Worm (Caenorhabditis elegans) whole organism, L1 larva: ENCODE measurements around the gene gem-1.

ENCODE experiments used
- C16A3.4 ChIP-seq: fragments of 150-350 bp; optimal IDR thresholded peaks from 2 replicates; lab custom pipeline; 2014; ENCODE audit warnings: missing biosample characterization, missing genetic modification characterization
- Y116A8C.19 ChIP-seq: sonication (generic microtip); optimal IDR thresholded peaks from 2 replicates; lab custom pipeline; 2016; ENCODE audit warnings: missing compliant biosample characterization, missing genetic modification characterization, borderline replicate concordance
- alr-1 ChIP-seq: fragments of 200-800 bp; sonication (Bioruptor generic); optimal IDR thresholded peaks from 2 replicates; lab custom pipeline; 2018; ENCODE audit warnings: borderline replicate concordance, mild to moderate bottlenecking, missing genetic modification characterization, missing compliant biosample characterization
- ama-1 ChIP-seq: fragments of 150-350 bp; optimal IDR thresholded peaks from 2 replicates; lab custom pipeline; 2014
- blmp-1 ChIP-seq: fragments of 150-350 bp; optimal IDR thresholded peaks from 2 replicates; lab custom pipeline; 2014; ENCODE audit warnings: missing biosample characterization, missing genetic modification characterization
- ceh-63 ChIP-seq: fragments of 200-800 bp; sonication (Bioruptor generic); optimal IDR thresholded peaks from 2 replicates; lab custom pipeline; 2018; ENCODE audit warnings: mild to moderate bottlenecking, missing genetic modification characterization, missing compliant biosample characterization
- ceh-82 ChIP-seq, 3 experiments: fragments of 150-350 bp in 1 of 3; sonication (generic microtip) in 2 of 3; optimal IDR thresholded peaks; 2 replicates each; lab custom pipeline; 2014 to 2017; ENCODE audit warnings: missing biosample characterization in 3 of 3, missing genetic modification characterization in 3 of 3
- ceh-88 ChIP-seq: fragments of 200-800 bp; sonication (Bioruptor generic); IDR thresholded peaks from 2 replicates; pipeline ENCODE4 v1.3.6; 2022; ENCODE audit warnings: missing genetic modification characterization, missing compliant biosample characterization
- ceh-90 ChIP-seq: sonication (generic microtip); optimal IDR thresholded peaks from 2 replicates; lab custom pipeline; 2016; ENCODE audit warnings: missing genetic modification characterization, missing compliant biosample characterization
- ces-1 ChIP-seq: fragments of 150-350 bp; optimal IDR thresholded peaks from 2 replicates; lab custom pipeline; 2014; ENCODE audit warnings: missing biosample characterization, missing genetic modification reagents, missing genetic modification characterization
- dsc-1 ChIP-seq: sonication (generic microtip); optimal IDR thresholded peaks from 2 replicates; lab custom pipeline; 2016; ENCODE audit warnings: mild to moderate bottlenecking, missing genetic modification characterization, missing compliant biosample characterization
- efl-1 ChIP-seq, 4 experiments: fragments of 150-350 bp; optimal IDR thresholded peaks in 3 of 4; peaks in 1 of 4; 1 replicate in 1 of 4; 2 replicates in 3 of 4; lab custom pipeline; 2014; ENCODE audit warnings: missing biosample characterization in 2 of 4, missing genetic modification characterization in 2 of 4, missing genetic modification reagents in 2 of 4
- efl-3 ChIP-seq: fragments of 200-800 bp; sonication (Bioruptor generic); optimal IDR thresholded peaks from 2 replicates; lab custom pipeline; 2018; ENCODE audit warnings: mild to moderate bottlenecking, missing genetic modification characterization, missing compliant biosample characterization
- egl-27 ChIP-seq, 2 experiments: fragments of 150-350 bp in 1 of 2; sonication (generic microtip); optimal IDR thresholded peaks; 3 replicates each; lab custom pipeline; 2017 to 2018; ENCODE audit warnings: missing biosample characterization in 2 of 2, missing genetic modification characterization in 2 of 2, missing genetic modification reagents in 2 of 2
- elt-2 ChIP-seq: sonication (generic microtip); optimal IDR thresholded peaks from 2 replicates; lab custom pipeline; 2016; ENCODE audit warnings: missing genetic modification characterization, mild to moderate bottlenecking, inconsistent platforms, missing compliant biosample characterization, missing genetic modification reagents
- elt-3 ChIP-seq, 6 experiments: fragments of 150-350 bp in 1 of 6; sonication (generic microtip); optimal IDR thresholded peaks; 2 replicates each; lab custom pipeline; 2017 to 2018; ENCODE audit warnings: missing biosample characterization in 6 of 6, missing genetic modification characterization in 6 of 6, inconsistent platforms in 1 of 6
- fkh-10 ChIP-seq: sonication (generic microtip); optimal IDR thresholded peaks from 2 replicates; lab custom pipeline; 2017; ENCODE audit warnings: missing biosample characterization, missing genetic modification reagents, missing genetic modification characterization
- fkh-4 ChIP-seq: sonication (generic microtip); optimal IDR thresholded peaks from 2 replicates; lab custom pipeline; 2016; ENCODE audit warnings: missing compliant biosample characterization, missing genetic modification characterization, borderline replicate concordance
- fkh-8 ChIP-seq: sonication (generic microtip); optimal IDR thresholded peaks from 2 replicates; lab custom pipeline; 2016; ENCODE audit warnings: mild to moderate bottlenecking, missing genetic modification characterization, missing compliant biosample characterization
- grh-1 ChIP-seq: fragments of 200-800 bp; sonication (Bioruptor generic); IDR thresholded peaks from 2 replicates; pipeline ENCODE4 v1.3.6; 2022; ENCODE audit warnings: missing genetic modification reagents, missing genetic modification characterization, missing compliant biosample characterization
- jun-1 ChIP-seq: fragments of 150-350 bp; optimal IDR thresholded peaks from 2 replicates; lab custom pipeline; 2014; ENCODE audit warnings: missing biosample characterization, missing genetic modification reagents, missing genetic modification characterization
- lin-13 ChIP-seq: fragments of 150-350 bp; optimal IDR thresholded peaks from 2 replicates; lab custom pipeline; 2014; ENCODE audit warnings: missing biosample characterization, missing genetic modification reagents, missing genetic modification characterization
- lin-14 ChIP-seq: fragments of 200-800 bp; sonication (Bioruptor generic); optimal IDR thresholded peaks from 2 replicates; lab custom pipeline; 2018; ENCODE audit warnings: mild to moderate bottlenecking, missing genetic modification characterization, moderate library complexity, missing compliant biosample characterization
- lin-35 ChIP-seq, 2 experiments: fragments of 150-350 bp; optimal IDR thresholded peaks; 2 replicates each; lab custom pipeline; 2014; ENCODE audit warnings: missing biosample characterization in 2 of 2, missing genetic modification characterization in 2 of 2, missing genetic modification reagents in 2 of 2
- lin-39 ChIP-seq: fragments of 150-350 bp; optimal IDR thresholded peaks from 2 replicates; lab custom pipeline; 2014; ENCODE audit warnings: missing biosample characterization, missing genetic modification reagents, missing genetic modification characterization
- mab-9 ChIP-seq: fragments of 200-800 bp; sonication (Bioruptor generic); IDR thresholded peaks from 2 replicates; pipeline ENCODE4 v1.3.6; 2022; ENCODE audit warnings: missing genetic modification reagents, missing genetic modification characterization, missing compliant biosample characterization
- mdl-1 ChIP-seq, 2 experiments: fragments of 150-350 bp; optimal IDR thresholded peaks; 2 replicates each; lab custom pipeline; 2014 to 2017; ENCODE audit warnings: missing biosample characterization in 2 of 2, missing genetic modification characterization in 2 of 2, inconsistent platforms in 1 of 2
- mep-1 ChIP-seq: fragments of 150-350 bp; optimal IDR thresholded peaks from 2 replicates; lab custom pipeline; 2014; ENCODE audit warnings: missing biosample characterization, missing genetic modification characterization
- nhr-12 ChIP-seq: sonication (generic microtip); optimal IDR thresholded peaks from 2 replicates; lab custom pipeline; 2017; ENCODE audit warnings: missing biosample characterization, missing genetic modification characterization
- nhr-19 ChIP-seq: fragments of 200-800 bp; sonication (Bioruptor generic); conservative IDR thresholded peaks from 2 replicates; pipeline ENCODE4 v1.3.6; 2022; ENCODE audit warnings: missing genetic modification characterization, missing compliant biosample characterization
- nhr-20 ChIP-seq: sonication (generic microtip); optimal IDR thresholded peaks from 2 replicates; lab custom pipeline; 2016; ENCODE audit warnings: mild to moderate bottlenecking, missing genetic modification characterization, missing compliant biosample characterization
- nhr-237 ChIP-seq: fragments of 150-350 bp; optimal IDR thresholded peaks from 2 replicates; lab custom pipeline; 2014; ENCODE audit warnings: missing biosample characterization, missing genetic modification characterization
- nhr-47 ChIP-seq: sonication (generic microtip); optimal IDR thresholded peaks from 2 replicates; lab custom pipeline; 2016; ENCODE audit warnings: mild to moderate bottlenecking, missing genetic modification characterization, moderate library complexity, missing compliant biosample characterization
- nhr-71 ChIP-seq: sonication (generic microtip); optimal IDR thresholded peaks from 2 replicates; lab custom pipeline; 2016; ENCODE audit warnings: mild to moderate bottlenecking, missing genetic modification characterization, moderate library complexity, missing compliant biosample characterization
- nhr-85 ChIP-seq: sonication (generic microtip); peaks from one replicate; lab custom pipeline; 2016; ENCODE audit warnings: missing genetic modification characterization, inconsistent platforms, missing compliant biosample characterization
- nhr-90 ChIP-seq: sonication (generic microtip); optimal IDR thresholded peaks from 2 replicates; lab custom pipeline; 2016; ENCODE audit warnings: mild to moderate bottlenecking, missing genetic modification characterization, missing compliant biosample characterization; ENCODE audit not compliant: poor library complexity
- pag-3 ChIP-seq: sonication (generic microtip); optimal IDR thresholded peaks from 2 replicates; lab custom pipeline; 2017; ENCODE audit warnings: missing genetic modification characterization, mild to moderate bottlenecking, missing compliant biosample characterization, antibody characterized with exemption, borderline replicate concordance; ENCODE audit not compliant: insufficient read depth
- pqm-1 ChIP-seq: sonication (generic microtip); optimal IDR thresholded peaks from 3 replicates; lab custom pipeline; 2017; ENCODE audit warnings: missing biosample characterization, missing genetic modification characterization
- rnt-1 ChIP-seq: sonication (generic microtip); optimal IDR thresholded peaks from 2 replicates; lab custom pipeline; 2016; ENCODE audit warnings: mild to moderate bottlenecking, missing genetic modification characterization, moderate library complexity, missing compliant biosample characterization
- skn-1 ChIP-seq: fragments of 150-350 bp; optimal IDR thresholded peaks from 2 replicates; lab custom pipeline; 2014; ENCODE audit warnings: missing biosample characterization, missing genetic modification characterization
- snu-23 ChIP-seq: sonication (generic microtip); optimal IDR thresholded peaks from 2 replicates; lab custom pipeline; 2016; ENCODE audit warnings: missing genetic modification characterization, missing compliant biosample characterization
- tbx-2 ChIP-seq: sonication (generic microtip); optimal IDR thresholded peaks from 2 replicates; lab custom pipeline; 2016; ENCODE audit warnings: missing genetic modification characterization, missing compliant biosample characterization
- unc-130 ChIP-seq: fragments of 150-350 bp; optimal IDR thresholded peaks from 2 replicates; lab custom pipeline; 2017; ENCODE audit warnings: missing biosample characterization, missing genetic modification characterization, inconsistent platforms
- unc-86 ChIP-seq: sonication (generic microtip); optimal IDR thresholded peaks from 2 replicates; lab custom pipeline; 2016; ENCODE audit warnings: missing genetic modification characterization, missing compliant biosample characterization
- vab-15 ChIP-seq: sonication (generic microtip); optimal IDR thresholded peaks from 2 replicates; lab custom pipeline; 2017; ENCODE audit warnings: missing genotype, mild to moderate bottlenecking, missing genetic modification characterization, missing compliant biosample characterization
- ztf-4 ChIP-seq: fragments of 150-350 bp; optimal IDR thresholded peaks from 2 replicates; lab custom pipeline; 2014; ENCODE audit warnings: missing biosample characterization, missing genetic modification characterization

Gene gem-1

DNA sequence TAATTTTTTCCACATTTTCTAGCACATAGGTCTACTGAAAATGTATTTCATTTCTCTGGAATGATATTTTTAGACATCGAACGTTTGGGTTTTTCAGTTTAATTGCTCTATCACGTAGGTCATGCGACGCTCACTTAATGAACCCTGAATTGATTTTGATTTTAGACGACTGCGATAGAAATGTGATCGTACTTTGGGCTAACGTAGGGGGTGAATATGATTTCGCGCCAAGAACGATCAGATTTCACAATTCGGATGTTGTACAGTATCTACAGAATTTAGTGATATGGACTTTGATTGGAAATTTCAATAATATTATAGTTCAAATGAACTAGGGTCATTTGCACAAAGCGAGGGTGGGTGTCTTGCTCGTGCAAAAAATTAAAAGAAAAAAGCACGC is 24.6 kb downstream of the gem-1 start:
- TF ChIP-seq mdl-1 (tag; optimal IDR thresholded peaks at IDR 0.05; lab: Kevin White, UChicago), result peak in 1 of 2 experiments; percentile 24
- TF ChIP-seq egl-27 (tag; optimal IDR thresholded peaks at IDR 0.05; lab: Kevin White, UChicago), result no peak
- TF ChIP-seq nhr-12 (tag; lab: Kevin White, UChicago), result no peak
- peak; percentile 0 for TF ChIP-seq blmp-1 (tag; lab: Kevin White, UChicago)
- TF ChIP-seq ceh-82 (tag; optimal IDR thresholded peaks at IDR 0.05; lab: Kevin White, UChicago), result no peak
- TF ChIP-seq lin-35 (GFP tag; optimal IDR thresholded peaks at IDR 0.05; lab: Kevin White, UChicago), result peak in 1 of 2 experiments; percentile 45
- no peak for TF ChIP-seq unc-130 (tag; lab: Kevin White, UChicago)
- no peak for TF ChIP-seq fkh-4 (tag; lab: Kevin White, UChicago)
- TF ChIP-seq pqm-1 (tag; lab: Kevin White, UChicago), result no peak
- TF ChIP-seq tbx-2 (tag; lab: Kevin White, UChicago), result peak; percentile 23
- TF ChIP-seq ceh-63 (GFP tag; lab: Kevin White, UChicago), result no peak
- no peak for TF ChIP-seq ztf-4 (tag; lab: Kevin White, UChicago)
- peak; percentile 41 for TF ChIP-seq nhr-71 (tag; lab: Kevin White, UChicago)
- TF ChIP-seq elt-3 (tag; optimal IDR thresholded peaks at IDR 0.05; lab: Kevin White, UChicago), result peak in 1 of 6 experiments; percentile 52
- TF ChIP-seq grh-1 (GFP tag; lab: Robert Waterston, UW), result no peak
- no peak for TF ChIP-seq nhr-237 (tag; lab: Kevin White, UChicago)
- peak; percentile 70 for TF ChIP-seq nhr-20 (tag; lab: Kevin White, UChicago)
- TF ChIP-seq nhr-19 (GFP tag; lab: Robert Waterston, UW), result peak; percentile 82
- peak; percentile 27 for TF ChIP-seq snu-23
- no peak for TF ChIP-seq mab-9 (GFP tag; lab: Robert Waterston, UW)
- peak; percentile 16 for TF ChIP-seq nhr-90 (tag; lab: Kevin White, UChicago)
- TF ChIP-seq vab-15, result no peak
- TF ChIP-seq nhr-85, result peak; percentile 71
- TF ChIP-seq unc-86 (tag; lab: Kevin White, UChicago), result no peak
- TF ChIP-seq lin-14, result peak; percentile 24
- no peak for TF ChIP-seq ces-1
- TF ChIP-seq, all 84 proteins: peak for 12

DNA sequence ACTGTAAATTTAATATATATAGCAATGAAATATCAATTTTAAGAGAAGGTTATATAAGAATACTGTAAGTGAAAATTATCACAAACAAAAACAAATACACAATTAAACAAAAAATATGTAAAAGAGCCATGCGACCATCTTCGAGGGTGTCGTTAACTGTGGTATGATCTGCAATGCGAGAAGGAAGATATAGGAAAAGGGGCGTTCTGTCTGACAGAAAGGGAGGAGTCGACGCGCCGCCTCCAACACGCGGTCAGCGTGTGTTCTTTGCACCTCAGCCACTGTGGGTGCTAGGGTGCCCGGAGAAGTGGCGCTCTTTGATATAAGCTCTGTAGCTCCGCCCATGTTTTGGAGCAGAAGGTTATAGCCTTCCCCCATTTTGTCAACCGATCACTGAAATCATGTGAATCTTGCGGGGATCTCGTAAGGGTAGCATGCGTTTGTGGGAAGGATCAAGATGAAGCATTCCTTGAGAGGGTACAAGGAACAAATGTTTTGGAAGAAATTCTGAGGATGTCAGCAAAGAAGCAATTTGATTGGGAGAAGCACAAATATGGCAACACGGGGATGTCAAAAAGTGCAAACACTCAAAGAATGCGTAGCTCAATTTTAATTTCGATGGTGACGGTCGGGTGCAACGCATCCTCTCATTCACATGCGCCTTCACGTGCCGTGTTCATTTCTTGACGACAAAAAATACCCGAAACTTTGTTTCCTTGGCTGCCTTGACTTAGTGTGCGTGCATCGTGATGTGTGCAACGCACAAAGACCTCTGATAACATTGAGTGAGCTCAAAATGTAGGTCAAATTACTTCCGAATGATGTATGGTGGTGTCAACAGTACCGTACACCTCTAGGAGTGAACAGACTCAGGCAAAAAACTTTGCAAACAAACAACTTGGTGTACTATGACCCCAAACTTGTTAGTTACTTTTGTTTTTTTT is 25.7 kb downstream of the gem-1 start, which contains the start of gene mxl-3:
TSS of gene mxl-3 (minus strand) at position 1 of the 944 bp plus-strand sequence.
- peak; percentile 46 for TF ChIP-seq nhr-47
- no peak for TF ChIP-seq lin-39 (tag; lab: Kevin White, UChicago)
- peak; percentile 41 for TF ChIP-seq mep-1
- peak; percentile 16 for TF ChIP-seq lin-13 (GFP tag; lab: Kevin White, UChicago)
- TF ChIP-seq alr-1 (tag; lab: Kevin White, UChicago), result no peak
- TF ChIP-seq efl-3, result no peak
- TF ChIP-seq lin-14, result peak; percentile 54
- TF ChIP-seq unc-130 (tag; lab: Kevin White, UChicago), result no peak
- peak; percentile 41 for TF ChIP-seq elt-2
- peak; percentile 56 for TF ChIP-seq ama-1 (lab: Kevin White, UChicago)
- TF ChIP-seq nhr-19 (GFP tag; lab: Robert Waterston, UW), result peak; percentile 88
- TF ChIP-seq nhr-20 (tag; lab: Kevin White, UChicago), result peak; percentile 67
- TF ChIP-seq nhr-90 (tag; lab: Kevin White, UChicago), result peak; percentile 57
- TF ChIP-seq ceh-88 (GFP tag; lab: Robert Waterston, UW), result no peak
- peak in 1 of 2 experiments; percentile 29 for TF ChIP-seq egl-27 (tag; optimal IDR thresholded peaks at IDR 0.05; lab: Kevin White, UChicago)
- peak; percentile 76 for TF ChIP-seq nhr-71 (tag; lab: Kevin White, UChicago)
- TF ChIP-seq nhr-85, result peak; percentile 80
- TF ChIP-seq jun-1 (tag; lab: Kevin White, UChicago), result no peak
- TF ChIP-seq C16A3.4 (tag; lab: Kevin White, UChicago), result peak; percentile 18
- no peak for TF ChIP-seq fkh-8
- TF ChIP-seq dsc-1 (tag; lab: Kevin White, UChicago), result peak; percentile 2
- no peak for TF ChIP-seq fkh-10
- no peak for TF ChIP-seq ceh-90 (tag; lab: Kevin White, UChicago)
- peak; percentile 36 for TF ChIP-seq skn-1 (tag; lab: Kevin White, UChicago)
- no peak for TF ChIP-seq efl-1 (optimal IDR thresholded peaks at IDR 0.05; lab: Kevin White, UChicago)
- peak in 1 of 2 experiments; percentile 69 for TF ChIP-seq efl-1 (GFP tag; optimal IDR thresholded peaks at IDR 0.05 in 1 of 2; lab: Kevin White, UChicago)
- TF ChIP-seq blmp-1 (tag; lab: Kevin White, UChicago), result peak; percentile 9
- peak in 1 of 2 experiments; percentile 30 for TF ChIP-seq lin-35 (GFP tag; optimal IDR thresholded peaks at IDR 0.05; lab: Kevin White, UChicago)
- TF ChIP-seq pqm-1 (tag; lab: Kevin White, UChicago), result no peak
- TF ChIP-seq pag-3 (tag; lab: Kevin White, UChicago), result no peak
- no peak for TF ChIP-seq Y116A8C.19
- peak; percentile 63 for TF ChIP-seq rnt-1 (tag; lab: Kevin White, UChicago)
